Worm (Caenorhabditis elegans) whole organism, L1 larva: ENCODE results near the gene B0507.5.

ENCODE experiments used
- C34B4.2 ChIP-seq: sonication (generic microtip); optimal IDR thresholded peaks from 2 replicates; lab custom pipeline; 2017; ENCODE audit warnings: mild to moderate bottlenecking, missing genetic modification characterization, missing compliant biosample characterization
- F16B12.6 ChIP-seq: fragments of 150-350 bp; optimal IDR thresholded peaks from 2 replicates; lab custom pipeline; 2014; ENCODE audit warnings: missing biosample characterization, missing genetic modification characterization
- Y116A8C.19 ChIP-seq: sonication (generic microtip); optimal IDR thresholded peaks from 2 replicates; lab custom pipeline; 2016; ENCODE audit warnings: missing compliant biosample characterization, missing genetic modification characterization, borderline replicate concordance
- aha-1 ChIP-seq: fragments of 150-350 bp; optimal IDR thresholded peaks from 2 replicates; lab custom pipeline; 2014; ENCODE audit warnings: missing biosample characterization, missing genetic modification characterization
- aly-2 ChIP-seq: fragments of 150-350 bp; optimal IDR thresholded peaks from 2 replicates; lab custom pipeline; 2014; ENCODE audit warnings: missing biosample characterization, missing genetic modification characterization
- blmp-1 ChIP-seq: fragments of 150-350 bp; optimal IDR thresholded peaks from 2 replicates; lab custom pipeline; 2014; ENCODE audit warnings: missing biosample characterization, missing genetic modification characterization
- ceh-8 ChIP-seq: fragments of 200-800 bp; sonication (Bioruptor generic); optimal IDR thresholded peaks from 2 replicates; lab custom pipeline; 2018; ENCODE audit warnings: mild to moderate bottlenecking, missing genetic modification characterization, moderate library complexity, missing compliant biosample characterization
- ceh-82 ChIP-seq, 3 experiments: fragments of 150-350 bp in 1 of 3; sonication (generic microtip) in 2 of 3; optimal IDR thresholded peaks; 2 replicates each; lab custom pipeline; 2014 to 2017; ENCODE audit warnings: missing biosample characterization in 3 of 3, missing genetic modification characterization in 3 of 3
- ceh-88 ChIP-seq: fragments of 200-800 bp; sonication (Bioruptor generic); IDR thresholded peaks from 2 replicates; pipeline ENCODE4 v1.3.6; 2022; ENCODE audit warnings: missing genetic modification characterization, missing compliant biosample characterization
- ces-1 ChIP-seq: fragments of 150-350 bp; optimal IDR thresholded peaks from 2 replicates; lab custom pipeline; 2014; ENCODE audit warnings: missing biosample characterization, missing genetic modification reagents, missing genetic modification characterization
- dpl-1 ChIP-seq, 3 experiments: fragments of 150-350 bp in 2 of 3; sonication (generic microtip) in 1 of 3; optimal IDR thresholded peaks; 2 replicates each; lab custom pipeline; 2014 to 2017; ENCODE audit warnings: missing biosample characterization in 3 of 3, missing genetic modification characterization in 3 of 3, missing genetic modification reagents in 3 of 3
- dsc-1 ChIP-seq: sonication (generic microtip); optimal IDR thresholded peaks from 2 replicates; lab custom pipeline; 2016; ENCODE audit warnings: mild to moderate bottlenecking, missing genetic modification characterization, missing compliant biosample characterization
- efl-1 ChIP-seq, 4 experiments: fragments of 150-350 bp; optimal IDR thresholded peaks in 3 of 4; peaks in 1 of 4; 1 replicate in 1 of 4; 2 replicates in 3 of 4; lab custom pipeline; 2014; ENCODE audit warnings: missing biosample characterization in 2 of 4, missing genetic modification characterization in 2 of 4, missing genetic modification reagents in 2 of 4
- efl-3 ChIP-seq: fragments of 200-800 bp; sonication (Bioruptor generic); optimal IDR thresholded peaks from 2 replicates; lab custom pipeline; 2018; ENCODE audit warnings: mild to moderate bottlenecking, missing genetic modification characterization, missing compliant biosample characterization
- egl-13 ChIP-seq: sonication (generic microtip); optimal IDR thresholded peaks from 2 replicates; lab custom pipeline; 2016; ENCODE audit warnings: missing genotype, missing genetic modification reagents, missing genetic modification characterization, missing compliant biosample characterization
- egl-27 ChIP-seq, 2 experiments: fragments of 150-350 bp in 1 of 2; sonication (generic microtip); optimal IDR thresholded peaks; 3 replicates each; lab custom pipeline; 2017 to 2018; ENCODE audit warnings: missing biosample characterization in 2 of 2, missing genetic modification characterization in 2 of 2, missing genetic modification reagents in 2 of 2
- elt-2 ChIP-seq: sonication (generic microtip); optimal IDR thresholded peaks from 2 replicates; lab custom pipeline; 2016; ENCODE audit warnings: missing genetic modification characterization, mild to moderate bottlenecking, inconsistent platforms, missing compliant biosample characterization, missing genetic modification reagents
- elt-3 ChIP-seq, 6 experiments: fragments of 150-350 bp in 1 of 6; sonication (generic microtip); optimal IDR thresholded peaks; 2 replicates each; lab custom pipeline; 2017 to 2018; ENCODE audit warnings: missing biosample characterization in 6 of 6, missing genetic modification characterization in 6 of 6, inconsistent platforms in 1 of 6
- fkh-10 ChIP-seq: sonication (generic microtip); optimal IDR thresholded peaks from 2 replicates; lab custom pipeline; 2017; ENCODE audit warnings: missing biosample characterization, missing genetic modification reagents, missing genetic modification characterization
- fkh-4 ChIP-seq: sonication (generic microtip); optimal IDR thresholded peaks from 2 replicates; lab custom pipeline; 2016; ENCODE audit warnings: missing compliant biosample characterization, missing genetic modification characterization, borderline replicate concordance
- fkh-8 ChIP-seq: sonication (generic microtip); optimal IDR thresholded peaks from 2 replicates; lab custom pipeline; 2016; ENCODE audit warnings: mild to moderate bottlenecking, missing genetic modification characterization, missing compliant biosample characterization
- fos-1 ChIP-seq: fragments of 150-350 bp; optimal IDR thresholded peaks from 2 replicates; lab custom pipeline; 2014; ENCODE audit warnings: missing biosample characterization, missing genetic modification characterization
- grh-1 ChIP-seq: fragments of 200-800 bp; sonication (Bioruptor generic); IDR thresholded peaks from 2 replicates; pipeline ENCODE4 v1.3.6; 2022; ENCODE audit warnings: missing genetic modification reagents, missing genetic modification characterization, missing compliant biosample characterization
- hlh-4 ChIP-seq: sonication (generic microtip); optimal IDR thresholded peaks from 2 replicates; lab custom pipeline; 2016; ENCODE audit warnings: mild to moderate bottlenecking, missing genetic modification characterization, missing compliant biosample characterization
- hpl-2 ChIP-seq: fragments of 150-350 bp; optimal IDR thresholded peaks from 2 replicates; lab custom pipeline; 2014; ENCODE audit warnings: missing biosample characterization, missing genetic modification reagents, missing genetic modification characterization
- irx-1 ChIP-seq: sonication (generic microtip); optimal IDR thresholded peaks from 2 replicates; lab custom pipeline; 2016; ENCODE audit warnings: missing genetic modification characterization, missing compliant biosample characterization
- isw-1 ChIP-seq: fragments of 200-800 bp; sonication (Bioruptor generic); IDR thresholded peaks from 2 replicates; pipeline ENCODE4 v1.3.6; 2022; ENCODE audit warnings: missing genetic modification characterization, missing compliant biosample characterization
- lin-14 ChIP-seq: fragments of 200-800 bp; sonication (Bioruptor generic); optimal IDR thresholded peaks from 2 replicates; lab custom pipeline; 2018; ENCODE audit warnings: mild to moderate bottlenecking, missing genetic modification characterization, moderate library complexity, missing compliant biosample characterization
- lir-3 ChIP-seq: sonication (generic microtip); optimal IDR thresholded peaks from 2 replicates; lab custom pipeline; 2016; ENCODE audit warnings: mild to moderate bottlenecking, missing genetic modification characterization, moderate library complexity, missing compliant biosample characterization; ENCODE audit not compliant: poor library complexity
- lsy-2 ChIP-seq, 2 experiments: fragments of 150-350 bp; optimal IDR thresholded peaks; 2 replicates each; lab custom pipeline; 2014; ENCODE audit warnings: missing biosample characterization in 2 of 2, missing genetic modification characterization in 2 of 2
- mab-9 ChIP-seq: fragments of 200-800 bp; sonication (Bioruptor generic); IDR thresholded peaks from 2 replicates; pipeline ENCODE4 v1.3.6; 2022; ENCODE audit warnings: missing genetic modification reagents, missing genetic modification characterization, missing compliant biosample characterization
- mdl-1 ChIP-seq, 2 experiments: fragments of 150-350 bp; optimal IDR thresholded peaks; 2 replicates each; lab custom pipeline; 2014 to 2017; ENCODE audit warnings: missing biosample characterization in 2 of 2, missing genetic modification characterization in 2 of 2, inconsistent platforms in 1 of 2
- mef-2 ChIP-seq: fragments of 150-350 bp; optimal IDR thresholded peaks from 2 replicates; lab custom pipeline; 2014; ENCODE audit warnings: missing biosample characterization, missing genetic modification characterization
- mep-1 ChIP-seq: fragments of 150-350 bp; optimal IDR thresholded peaks from 2 replicates; lab custom pipeline; 2014; ENCODE audit warnings: missing biosample characterization, missing genetic modification characterization
- nhr-12 ChIP-seq: sonication (generic microtip); optimal IDR thresholded peaks from 2 replicates; lab custom pipeline; 2017; ENCODE audit warnings: missing biosample characterization, missing genetic modification characterization
- nhr-19 ChIP-seq: fragments of 200-800 bp; sonication (Bioruptor generic); conservative IDR thresholded peaks from 2 replicates; pipeline ENCODE4 v1.3.6; 2022; ENCODE audit warnings: missing genetic modification characterization, missing compliant biosample characterization
- nhr-47 ChIP-seq: sonication (generic microtip); optimal IDR thresholded peaks from 2 replicates; lab custom pipeline; 2016; ENCODE audit warnings: mild to moderate bottlenecking, missing genetic modification characterization, moderate library complexity, missing compliant biosample characterization
- nhr-71 ChIP-seq: sonication (generic microtip); optimal IDR thresholded peaks from 2 replicates; lab custom pipeline; 2016; ENCODE audit warnings: mild to moderate bottlenecking, missing genetic modification characterization, moderate library complexity, missing compliant biosample characterization
- nhr-77 ChIP-seq: fragments of 150-350 bp; optimal IDR thresholded peaks from 2 replicates; lab custom pipeline; 2014; ENCODE audit warnings: missing biosample characterization, missing genetic modification characterization
- pag-3 ChIP-seq: sonication (generic microtip); optimal IDR thresholded peaks from 2 replicates; lab custom pipeline; 2017; ENCODE audit warnings: missing genetic modification characterization, mild to moderate bottlenecking, missing compliant biosample characterization, antibody characterized with exemption, borderline replicate concordance; ENCODE audit not compliant: insufficient read depth
- pqm-1 ChIP-seq: sonication (generic microtip); optimal IDR thresholded peaks from 3 replicates; lab custom pipeline; 2017; ENCODE audit warnings: missing biosample characterization, missing genetic modification characterization
- skn-1 ChIP-seq: fragments of 150-350 bp; optimal IDR thresholded peaks from 2 replicates; lab custom pipeline; 2014; ENCODE audit warnings: missing biosample characterization, missing genetic modification characterization
- snu-23 ChIP-seq: sonication (generic microtip); optimal IDR thresholded peaks from 2 replicates; lab custom pipeline; 2016; ENCODE audit warnings: missing genetic modification characterization, missing compliant biosample characterization
- sox-4 ChIP-seq: sonication (generic microtip); optimal IDR thresholded peaks from 2 replicates; lab custom pipeline; 2016; ENCODE audit warnings: missing genetic modification characterization, missing compliant biosample characterization
- sptf-1 ChIP-seq: fragments of 150-350 bp; optimal IDR thresholded peaks from 2 replicates; lab custom pipeline; 2014; ENCODE audit warnings: missing biosample characterization, missing genetic modification characterization
- sup-37 ChIP-seq: fragments of 200-800 bp; sonication (Bioruptor generic); optimal IDR thresholded peaks from 2 replicates; lab custom pipeline; 2018; ENCODE audit warnings: mild to moderate bottlenecking, missing genetic modification characterization, missing compliant biosample characterization
- swsn-7 ChIP-seq: sonication (generic microtip); optimal IDR thresholded peaks from 2 replicates; lab custom pipeline; 2016; ENCODE audit warnings: missing genetic modification characterization, missing compliant biosample characterization
- unc-130 ChIP-seq: fragments of 150-350 bp; optimal IDR thresholded peaks from 2 replicates; lab custom pipeline; 2017; ENCODE audit warnings: missing biosample characterization, missing genetic modification characterization, inconsistent platforms
- unc-30 ChIP-seq: sonication (generic microtip); optimal IDR thresholded peaks from 2 replicates; lab custom pipeline; 2017; ENCODE audit warnings: missing biosample characterization, missing genetic modification characterization
- unc-62 ChIP-seq: fragments of 150-350 bp; optimal IDR thresholded peaks from 2 replicates; lab custom pipeline; 2014; ENCODE audit warnings: missing biosample characterization, missing genetic modification reagents, missing genetic modification characterization
- xbp-1 ChIP-seq: sonication (generic microtip); optimal IDR thresholded peaks from 2 replicates; lab custom pipeline; 2016; ENCODE audit warnings: missing genetic modification characterization, missing compliant biosample characterization
- zag-1 ChIP-seq: fragments of 150-350 bp; optimal IDR thresholded peaks from 2 replicates; lab custom pipeline; 2014; ENCODE audit warnings: missing biosample characterization, missing genetic modification characterization
- zip-4 ChIP-seq: fragments of 200-800 bp; sonication (Bioruptor generic); optimal IDR thresholded peaks from 2 replicates; lab custom pipeline; 2018; ENCODE audit warnings: mild to moderate bottlenecking, missing genetic modification characterization, moderate library complexity, missing compliant biosample characterization

The B0507.5 gene

DNA sequence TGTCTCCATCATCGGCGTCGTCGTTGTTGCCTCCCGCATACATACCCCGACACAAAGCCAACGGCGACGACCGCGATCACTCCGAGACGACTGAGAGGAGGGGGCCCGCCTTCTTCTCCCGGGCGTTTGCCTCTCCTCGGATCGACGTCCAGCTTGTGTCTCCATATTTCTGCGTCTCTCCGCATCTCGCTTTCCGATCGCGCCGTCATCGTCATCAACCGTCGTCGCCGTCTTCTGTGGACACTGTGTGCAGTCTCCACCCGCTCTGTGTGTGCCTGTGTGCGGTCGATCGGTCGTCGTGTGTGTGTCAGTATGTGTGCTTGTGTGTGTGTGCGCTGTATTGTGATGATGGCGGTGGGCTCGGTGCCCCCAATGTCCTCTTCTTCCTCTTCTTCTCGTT, 32.0 kb downstream of the B0507.5 start (continued):
- TF ChIP-seq snu-23 (GFP tag; lab: Kevin White, UChicago) (peak; percentile 18), fkh-10 (no peak), mab-9 (GFP tag; lab: Robert Waterston, UW) (no peak), fkh-4 (tag; lab: Kevin White, UChicago) (no peak), xbp-1 (tag; lab: Kevin White, UChicago) (no peak), efl-3 (GFP tag; lab: Kevin White, UChicago) (no peak), unc-130 (no peak), ceh-88 (GFP tag; lab: Robert Waterston, UW) (no peak), nhr-77 (tag; lab: Kevin White, UChicago) (no peak), lsy-2 (tag; optimal IDR thresholded peaks at IDR 0.05; lab: Kevin White, UChicago) (peak in 1 of 2 experiments; percentile 21), elt-3 (tag; optimal IDR thresholded peaks at IDR 0.05; lab: Kevin White, UChicago) (no peak), dpl-1 (GFP tag; optimal IDR thresholded peaks at IDR 0.05; lab: Kevin White, UChicago) (no peak), hpl-2 (no peak), aha-1 (tag; lab: Kevin White, UChicago) (no peak), isw-1 (GFP tag; lab: Robert Waterston, UW) (no peak), mef-2 (tag; lab: Kevin White, UChicago) (no peak), egl-27 (tag; optimal IDR thresholded peaks at IDR 0.05; lab: Kevin White, UChicago) (no peak), F16B12.6 (no peak), ceh-82 (tag; optimal IDR thresholded peaks at IDR 0.05; lab: Kevin White, UChicago) (no peak), efl-1 (optimal IDR thresholded peaks at IDR 0.05; lab: Kevin White, UChicago) (no peak), efl-1 (GFP tag; optimal IDR thresholded peaks at IDR 0.05 in 1 of 2; lab: Kevin White, UChicago) (peak in 1 of 2 experiments; percentile 70), pqm-1 (tag; lab: Kevin White, UChicago) (no peak), egl-13 (tag; lab: Kevin White, UChicago) (no peak), irx-1 (tag; lab: Kevin White, UChicago) (no peak), nhr-19 (no peak; the same call in 1 of the 2 replicates), sptf-1 (tag; lab: Kevin White, UChicago) (no peak), hlh-4 (tag; lab: Kevin White, UChicago) (no peak), ces-1 (no peak), aly-2 (tag; lab: Kevin White, UChicago) (no peak), sup-37 (GFP tag; lab: Kevin White, UChicago) (no peak), mep-1 (no peak), Y116A8C.19 (tag; lab: Kevin White, UChicago) (no peak), sox-4 (tag; lab: Kevin White, UChicago) (no peak), fos-1 (tag; lab: Kevin White, UChicago) (no peak), nhr-71 (tag; lab: Kevin White, UChicago) (peak; percentile 48), skn-1 (no peak), mdl-1 (tag; optimal IDR thresholded peaks at IDR 0.05; lab: Kevin White, UChicago) (peak in 1 of 2 experiments; percentile 18), nhr-47 (no peak), swsn-7 (peak; percentile 14), C34B4.2 (tag; lab: Kevin White, UChicago) (no peak), zag-1 (tag; lab: Kevin White, UChicago) (no peak), unc-30 (tag; lab: Kevin White, UChicago) (no peak), dsc-1 (peak; percentile 29), lir-3 (no peak), pag-3 (tag; lab: Kevin White, UChicago) (no peak), unc-62 (GFP tag; lab: Kevin White, UChicago) (no peak), grh-1 (GFP tag; lab: Robert Waterston, UW) (no peak), nhr-12 (tag; lab: Kevin White, UChicago) (no peak), lin-14 (peak; percentile 66), blmp-1 (no peak), fkh-8 (tag; lab: Kevin White, UChicago) (no peak), elt-2 (tag; lab: Kevin White, UChicago) (no peak), zip-4 (GFP tag; lab: Kevin White, UChicago) (no peak), ceh-8 (GFP tag; lab: Kevin White, UChicago) (peak; percentile 39)
